Worm (Caenorhabditis elegans): ENCODE measurements around the gene nhr-209.

nhr-209 gene

ce11 chrV:12082932-12083331 lies 15.0 kb upstream of the nhr-209 start, which contains the start of gene R07B7.10:
TSS of gene R07B7.10 (plus strand) at chrV:12083216.
- TF ChIP-seq drap-1 (GFP tag; optimal IDR thresholded peaks at IDR 0.05), result no peak
- no peak for TF ChIP-seq hlh-1 (tag; optimal IDR thresholded peaks at IDR 0.05)
- TF ChIP-seq nhr-12 (tag; optimal IDR thresholded peaks at IDR 0.05), result no peak
- no peak for TF ChIP-seq lin-32 (GFP tag; optimal IDR thresholded peaks at IDR 0.05)
- no peak for TF ChIP-seq elt-1 (tag; optimal IDR thresholded peaks at IDR 0.05; ENCODE audit: borderline replicate concordance, insufficient read depth)
- no peak for TF ChIP-seq sem-2 (GFP tag; optimal IDR thresholded peaks at IDR 0.05)
- TF ChIP-seq unc-120 (tag; optimal IDR thresholded peaks at IDR 0.05; ENCODE audit: poor library complexity, severe bottlenecking), result no peak

DNA sequence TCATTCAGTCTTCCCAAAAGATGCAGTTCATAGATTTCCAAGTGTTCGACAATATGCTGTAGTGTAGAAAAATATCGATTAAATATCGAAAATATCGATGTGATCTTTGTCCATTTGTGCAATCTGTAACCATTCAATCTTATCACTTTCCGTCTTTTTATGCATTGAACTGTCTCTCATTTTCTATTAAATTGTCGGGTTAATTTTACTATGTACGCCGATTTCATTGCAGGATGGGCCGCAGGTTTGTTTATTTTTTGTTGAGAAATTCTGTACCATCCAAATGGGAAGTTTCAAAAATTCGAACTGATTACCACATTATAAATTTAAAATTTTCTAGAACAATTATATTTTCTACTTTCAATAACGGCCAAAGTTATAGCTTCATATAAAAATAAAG lies 13.7 kb upstream of the nhr-209 start, which contains the start of gene R07B7.8:
Gene R07B7.8 (minus strand): TSS at position 101 of the 400 bp plus-strand sequence.
- no peak for TF ChIP-seq mab-5 (tag; optimal IDR thresholded peaks at IDR 0.05)
- no peak for TF ChIP-seq unc-62 (GFP tag; optimal IDR thresholded peaks at IDR 0.05)
- TF ChIP-seq mep-1 (tag; optimal IDR thresholded peaks at IDR 0.05), result no peak
- no peak for TF ChIP-seq mls-2 (tag; optimal IDR thresholded peaks at IDR 0.05)
- TF ChIP-seq ceh-39 (tag; optimal IDR thresholded peaks at IDR 0.05), result no peak
- TF ChIP-seq tbx-8 (GFP tag; optimal IDR thresholded peaks at IDR 0.05), result no peak
- no peak for TF ChIP-seq ces-1 (GFP tag; optimal IDR thresholded peaks at IDR 0.05)
- TF ChIP-seq unc-120 (tag; optimal IDR thresholded peaks at IDR 0.05; ENCODE audit: poor library complexity, severe bottlenecking), result no peak

ce11 chrV:12085867-12086634 lies 11.9 kb upstream of the nhr-209 start:
- TF ChIP-seq pha-4 (tag; optimal IDR thresholded peaks at IDR 0.05) (no peak), snpc-4 (tag; optimal IDR thresholded peaks at IDR 0.05) (no peak), nhr-2 (tag; optimal IDR thresholded peaks at IDR 0.05) (no peak), unc-62 (GFP tag; optimal IDR thresholded peaks at IDR 0.05) (no peak), cnd-1 (tag; optimal IDR thresholded peaks at IDR 0.05) (no peak), hlh-1 (tag; optimal IDR thresholded peaks at IDR 0.05) (peak; percentile 67)

DNA sequence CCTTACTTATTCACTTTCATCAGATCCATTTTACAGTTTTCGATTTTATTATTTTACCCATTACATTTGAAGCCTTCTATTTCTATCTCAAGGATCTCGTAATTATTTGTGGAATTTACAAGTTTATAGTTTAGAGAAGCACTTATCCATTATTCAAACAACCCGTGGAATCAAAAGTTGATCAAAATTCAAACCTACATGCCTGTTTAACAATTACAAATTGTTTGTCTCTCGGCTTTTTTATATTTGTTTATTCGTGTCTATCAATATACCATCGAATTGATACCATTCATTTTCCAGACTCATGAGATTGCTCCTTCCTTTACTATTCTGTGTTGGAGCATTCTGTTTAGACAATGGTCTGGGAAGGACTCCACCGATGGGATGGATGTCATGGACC lies 11.0 kb upstream of the nhr-209 start, which contains the start of gene gana-1:
Gene gana-1 (plus strand): TSS at position 301 of the 400 bp plus-strand sequence.
- TF ChIP-seq blmp-1 (tag; optimal IDR thresholded peaks at IDR 0.05), result no peak
- TF ChIP-seq nhr-2 (tag; optimal IDR thresholded peaks at IDR 0.05), result no peak
- TF ChIP-seq ceh-43 (GFP tag; optimal IDR thresholded peaks at IDR 0.05), result no peak
- no peak for TF ChIP-seq M03D4.4 (tag; optimal IDR thresholded peaks at IDR 0.05)
- no peak for TF ChIP-seq ham-2 (GFP tag; optimal IDR thresholded peaks at IDR 0.05)
- TF ChIP-seq lsy-2 (tag; optimal IDR thresholded peaks at IDR 0.05), result no peak
- TF ChIP-seq mls-2 (tag; optimal IDR thresholded peaks at IDR 0.05), result no peak
- TF ChIP-seq ceh-83 (GFP tag; optimal IDR thresholded peaks at IDR 0.05), result no peak
- no peak for TF ChIP-seq pha-4 (tag; optimal IDR thresholded peaks at IDR 0.05)
- no peak for TF ChIP-seq mep-1 (tag; optimal IDR thresholded peaks at IDR 0.05)
- TF ChIP-seq tbx-8 (GFP tag; optimal IDR thresholded peaks at IDR 0.05), result no peak
- TF ChIP-seq lin-13 (tag; optimal IDR thresholded peaks at IDR 0.05), result no peak
- no peak for TF ChIP-seq elt-3 (tag; optimal IDR thresholded peaks at IDR 0.05)
- no peak for TF ChIP-seq nhr-76 (tag; optimal IDR thresholded peaks at IDR 0.05)
- no peak for TF ChIP-seq unc-39 (tag; optimal IDR thresholded peaks at IDR 0.05)

DNA sequence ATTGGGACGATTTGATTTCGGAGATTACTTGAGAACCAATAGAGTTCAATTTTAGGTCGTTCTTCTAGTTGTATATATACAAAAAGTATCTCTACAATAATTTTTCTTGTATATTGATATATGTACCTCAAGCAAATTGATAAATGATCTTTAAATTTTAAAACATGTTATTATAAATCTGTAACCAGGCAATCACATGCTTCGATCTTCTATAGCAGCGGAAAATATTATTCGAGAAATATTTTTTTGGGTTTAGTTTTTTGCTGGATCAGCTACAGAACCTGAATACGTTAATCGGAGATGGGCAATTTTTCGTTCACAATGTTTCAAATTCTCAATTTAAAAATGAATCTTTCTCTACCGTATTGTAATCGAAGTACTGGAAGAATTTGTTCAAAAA lies 9.2 kb upstream of the nhr-209 start, which contains the start of gene R07B7.12:
Gene R07B7.12 (plus strand): TSS at position 301 of the 400 bp plus-strand sequence.
- no peak for TF ChIP-seq ham-2 (GFP tag; optimal IDR thresholded peaks at IDR 0.05)
- TF ChIP-seq pha-4 (tag; optimal IDR thresholded peaks at IDR 0.05), result no peak
- TF ChIP-seq zip-8 (tag; optimal IDR thresholded peaks at IDR 0.05), result no peak

DNA sequence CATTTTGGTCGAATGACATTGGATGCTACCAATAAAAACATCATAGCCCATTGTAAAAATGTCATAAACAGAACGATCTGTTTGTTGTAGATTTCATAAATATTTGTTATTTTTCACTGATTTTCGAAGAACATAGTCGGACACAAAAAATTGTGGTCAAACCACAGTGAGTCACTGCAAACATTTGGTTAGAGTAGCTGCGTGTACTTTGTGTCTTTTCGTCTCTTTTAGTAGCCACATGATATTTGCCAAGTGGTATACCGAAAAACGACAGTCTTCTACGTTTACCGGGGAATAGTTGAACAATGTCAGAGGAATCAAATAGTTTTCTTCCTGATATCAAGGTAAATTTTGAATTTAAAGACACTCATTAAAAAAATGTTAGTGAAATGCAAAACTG lies 6.2 kb upstream of the nhr-209 start, which contains the start of gene nhr-206:
Gene nhr-206 (plus strand): TSS at position 248 of the 400 bp plus-strand sequence.
- TF ChIP-seq mep-1 (tag; optimal IDR thresholded peaks at IDR 0.05) (no peak), ces-1 (GFP tag; optimal IDR thresholded peaks at IDR 0.05) (no peak), drap-1 (GFP tag; optimal IDR thresholded peaks at IDR 0.05) (no peak), elt-1 (tag; optimal IDR thresholded peaks at IDR 0.05; ENCODE audit: borderline replicate concordance, insufficient read depth) (no peak), lin-13 (tag; optimal IDR thresholded peaks at IDR 0.05) (no peak), nhr-237 (tag; optimal IDR thresholded peaks at IDR 0.05) (no peak), tbx-8 (GFP tag; optimal IDR thresholded peaks at IDR 0.05) (no peak), lsy-2 (tag; optimal IDR thresholded peaks at IDR 0.05) (no peak), mls-2 (tag; optimal IDR thresholded peaks at IDR 0.05) (no peak), sptf-1 (tag; optimal IDR thresholded peaks at IDR 0.05) (no peak), mab-5 (tag; optimal IDR thresholded peaks at IDR 0.05) (no peak), ceh-39 (tag; optimal IDR thresholded peaks at IDR 0.05) (no peak), nhr-76 (tag; optimal IDR thresholded peaks at IDR 0.05) (no peak)
